Worm (Caenorhabditis elegans) whole organism, L4 larva: ENCODE results near the gene popl-5.

Experiments used
- lin-29 ChIP-seq: fragments of 200-800 bp; sonication (Bioruptor generic); IDR thresholded peaks from 2 replicates; pipeline ENCODE4 v1.3.6; 2022; ENCODE audit warnings: missing genetic modification reagents, missing genetic modification characterization, missing compliant biosample characterization
- mxl-2 ChIP-seq: fragments of 200-800 bp; sonication (Bioruptor generic); conservative IDR thresholded peaks from 2 replicates; pipeline ENCODE4 v1.3.6; 2022; ENCODE audit warnings: missing genetic modification reagents, missing genetic modification characterization, missing compliant biosample characterization

- TF ChIP-seq mxl-2 (GFP tag; lab: Robert Waterston, UW) (no peak), lin-29 (GFP tag; lab: Robert Waterston, UW) (no peak)
Observed at ce11 chrIII:11443408-11443994, 43.6 kb downstream of the popl-5 start.
